Worm (Caenorhabditis elegans): ENCODE data around the gene bub-3.

Gene bub-3

ce11 chrII:13720650-13721049 is 5.2 kb upstream of the bub-3 start:
- TF ChIP-seq nhr-42 (GFP tag; IDR thresholded peaks at IDR 0.05) (peak; percentile 56; the same call in 1 of the 2 replicates), rbr-2 (tag; optimal IDR thresholded peaks at IDR 0.05) (no peak), unc-62 (GFP tag; optimal IDR thresholded peaks at IDR 0.05 in 1 of 2) (peak in 1 of 2 experiments; percentile 83), unc-62 (tag; optimal IDR thresholded peaks at IDR 0.05) (no peak)

ce11 chrII:13721218-13721617 is 4.6 kb upstream of the bub-3 start, which contains the start of gene sre-46:
Gene sre-46 (minus strand): TSS chrII:13721318.
- no peak for TF ChIP-seq aha-1 (tag)
- no peak for TF ChIP-seq nhr-42 (GFP tag; IDR thresholded peaks at IDR 0.05)
- no peak for TF ChIP-seq lin-15B (tag; optimal IDR thresholded peaks at IDR 0.05)
- TF ChIP-seq ztf-11 (tag; optimal IDR thresholded peaks at IDR 0.05) = no peak
- TF ChIP-seq zfp-3 (GFP tag; conservative IDR thresholded peaks at IDR 0.05) = no peak

ce11 chrII:13722763-13723162 is 3.1 kb upstream of the bub-3 start, which contains the start of gene Y54G9A.5:
Gene Y54G9A.5 (plus strand): TSS chrII:13723007.
- TF ChIP-seq spr-1 (tag; optimal IDR thresholded peaks at IDR 0.05) (no peak), ceh-32 (tag; optimal IDR thresholded peaks at IDR 0.05; ENCODE audit: poor library complexity) (no peak), nhr-11 (tag; optimal IDR thresholded peaks at IDR 0.05) (no peak), unc-62 (GFP tag; optimal IDR thresholded peaks at IDR 0.05 in 1 of 2) (no peak), unc-62 (tag; optimal IDR thresholded peaks at IDR 0.05) (no peak), ZK337.2 (GFP tag; IDR thresholded peaks at IDR 0.05) (0 out of 2 replicates have a peak, but pooled peaks have one; percentile 37), nhr-42 (GFP tag; IDR thresholded peaks at IDR 0.05) (0 out of 2 replicates have a peak, but pooled peaks have one; percentile 12), dmd-6 (GFP tag; IDR thresholded peaks at IDR 0.05) (no peak), snpc-1.2 (GFP tag; IDR thresholded peaks at IDR 0.05) (no peak), mes-2 (tag; optimal IDR thresholded peaks at IDR 0.05; ENCODE audit: poor library complexity, severe bottlenecking) (peak; percentile 39), lin-38 (GFP tag; IDR thresholded peaks at IDR 0.05) (peak; percentile 90), ama-1 (optimal IDR thresholded peaks at IDR 0.05) (no peak), hmg-1.1 (GFP tag; IDR thresholded peaks at IDR 0.05) (no peak), vab-7 (GFP tag; IDR thresholded peaks at IDR 0.05) (0 out of 2 replicates have a peak, but pooled peaks have one; percentile 27), pqm-1 (tag; optimal IDR thresholded peaks at IDR 0.05) (no peak), madf-9 (GFP tag; conservative IDR thresholded peaks at IDR 0.05) (no peak), set-16 (GFP tag; IDR thresholded peaks at IDR 0.05) (no peak), nhr-25 (tag; optimal IDR thresholded peaks at IDR 0.05; ENCODE audit: borderline replicate concordance, insufficient read depth) (no peak), ztf-7 (tag; optimal IDR thresholded peaks at IDR 0.05) (no peak), dmd-9 (GFP tag; IDR thresholded peaks at IDR 0.05) (no peak), ceh-82 (tag; optimal IDR thresholded peaks at IDR 0.05) (no peak), T26A8.4 (GFP tag; IDR thresholded peaks at IDR 0.05) (no peak), spr-3 (GFP tag; optimal IDR thresholded peaks at IDR 0.05) (no peak), snpc-4 (tag; optimal IDR thresholded peaks at IDR 0.05) (no peak), unc-130 (GFP tag; optimal IDR thresholded peaks at IDR 0.05) (peak; percentile 80), fkh-10 (GFP tag; optimal IDR thresholded peaks at IDR 0.05) (no peak), hlh-30 (tag; optimal IDR thresholded peaks at IDR 0.05; ENCODE audit: insufficient read depth) (no peak), Y48G9A.11 (GFP tag; IDR thresholded peaks at IDR 0.05) (0 out of 2 replicates have a peak, but pooled peaks have one; percentile 36), mxl-3 (GFP tag; optimal IDR thresholded peaks at IDR 0.05) (no peak), dve-1 (tag; optimal IDR thresholded peaks at IDR 0.05; ENCODE audit: insufficient read depth) (no peak), skn-1 (tag; optimal IDR thresholded peaks at IDR 0.05) (no peak), F10B5.3 (tag; optimal IDR thresholded peaks at IDR 0.05) (no peak), Y75B8A.6 (GFP tag; IDR thresholded peaks at IDR 0.05) (no peak), lin-39 (tag; optimal IDR thresholded peaks at IDR 0.05) (no peak), zip-2 (tag; optimal IDR thresholded peaks at IDR 0.05) (no peak), aly-2 (tag; optimal IDR thresholded peaks at IDR 0.05) (no peak), ceh-44 (GFP tag; IDR thresholded peaks at IDR 0.05) (peak; percentile 67; the same call in 1 of the 2 replicates), F44E2.7 (GFP tag; IDR thresholded peaks at IDR 0.05) (no peak)

Data from whole organism, L4 larva.